Fruit fly (Drosophila melanogaster) S2 (cell line): ENCODE measurements around the gene CG7512.

Experiments
- CG8478 ChIP-seq: fragments of >200 bp; optimal IDR thresholded peaks from 2 replicates; lab custom pipeline; 2018
- CTCF ChIP-seq, 2 experiments: fragments of >200 bp; optimal IDR thresholded peaks; 2 replicates each; lab custom pipeline; 2018

DNA sequence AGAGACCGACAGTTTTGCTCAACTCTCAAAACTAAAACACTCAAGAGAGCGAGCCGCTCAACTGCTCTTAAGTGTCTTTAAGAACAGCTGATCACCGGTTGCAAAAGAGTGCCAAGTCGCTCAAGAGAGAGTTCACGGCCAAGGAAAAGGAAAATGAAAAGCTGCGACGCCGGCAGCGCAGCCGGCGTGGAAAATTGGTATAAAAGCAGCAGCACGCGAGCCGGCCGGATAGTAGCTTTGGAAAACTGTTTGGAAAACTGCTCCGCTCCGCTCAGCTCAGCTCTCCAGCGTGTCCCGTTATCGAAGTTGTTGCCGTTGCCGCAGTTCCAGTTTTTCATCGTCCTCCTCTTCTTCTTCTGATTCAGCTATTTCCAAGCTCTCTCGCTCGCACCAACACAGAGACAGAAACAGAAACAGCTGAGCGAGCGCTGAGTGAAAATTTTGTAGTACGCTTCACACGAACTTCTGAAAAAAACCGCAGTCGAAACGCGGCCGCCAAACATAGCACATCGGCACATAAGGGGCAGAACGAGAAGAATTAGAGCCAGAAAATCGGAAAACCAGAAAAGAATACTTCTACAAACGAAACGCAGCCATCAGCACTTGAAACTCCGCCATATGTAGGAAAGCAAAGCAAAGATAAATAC is 26.1 kb upstream of the CG7512 start, which contains the start of gene chrb:
- no peak for TF ChIP-seq CTCF (optimal IDR thresholded peaks at IDR 0.05; lab: Kevin White, UChicago)
- no peak for TF ChIP-seq CG8478 (lab: Kevin White, UChicago)
